Worm (Caenorhabditis elegans) whole organism, L4/young adult: Measurements from ENCODE around the gene asns-2.

Source experiments
- W03F9.2 ChIP-seq: fragments of 150-350 bp; optimal IDR thresholded peaks from 2 replicates; lab custom pipeline; 2014; ENCODE audit warnings: missing biosample characterization, missing genetic modification characterization
- dao-5 ChIP-seq: sonication (generic microtip); optimal IDR thresholded peaks from 2 replicates; lab custom pipeline; 2016; ENCODE audit warnings: missing genotype, missing genetic modification characterization, moderate library complexity, missing compliant biosample characterization
- him-1 ChIP-seq: sonication (generic microtip); optimal IDR thresholded peaks from 2 replicates; lab custom pipeline; 2016; ENCODE audit warnings: missing genotype, missing genetic modification reagents, missing genetic modification characterization, missing compliant biosample characterization

Gene asns-2

ce11 chrX:8712662-8713061, 38.1 kb downstream of the asns-2 start:
- TF ChIP-seq dao-5 (no peak), him-1 (no peak), W03F9.2 (tag; lab: Kevin White, UChicago) (no peak)

- no peak for TF ChIP-seq W03F9.2 (tag; lab: Kevin White, UChicago)
- no peak for TF ChIP-seq dao-5
- no peak for TF ChIP-seq him-1
Observed at ce11 chrX:8711141-8711645, 39.5 kb downstream of the asns-2 start, which contains the start of gene F53A9.1. F53A9.1 (plus strand) TSS chrX:8711595.

ce11 chrX:8709424-8709823, 41.3 kb downstream of the asns-2 start, which contains the start of gene kreg-1:
kreg-1 (plus strand) TSS chrX:8709764.
- TF ChIP-seq dao-5 = no peak
- no peak for TF ChIP-seq W03F9.2 (tag; lab: Kevin White, UChicago)
- no peak for TF ChIP-seq him-1

ce11 chrX:8708053-8708452, 42.7 kb downstream of the asns-2 start, which contains the start of gene F53A9.3:
F53A9.3 (plus strand) TSS chrX:8708353.
- no peak for TF ChIP-seq him-1
- TF ChIP-seq dao-5 = no peak
- TF ChIP-seq W03F9.2 (tag; lab: Kevin White, UChicago) = no peak

- TF ChIP-seq W03F9.2 (tag; lab: Kevin White, UChicago) = no peak
- no peak for TF ChIP-seq him-1
- no peak for TF ChIP-seq dao-5
Observed at ce11 chrX:8704830-8705229, 45.9 kb downstream of the asns-2 start.

- TF ChIP-seq him-1 = no peak
- TF ChIP-seq W03F9.2 (tag; lab: Kevin White, UChicago) = no peak
- no peak for TF ChIP-seq dao-5
Observed at ce11 chrX:8703664-8704356, 46.9 kb downstream of the asns-2 start, which contains the start of gene jbts-14. jbts-14 (plus strand) TSS chrX:8704306.
